Worm (Caenorhabditis elegans): Measurements from ENCODE around the gene srh-274.
"Not testable (repeated sequence)": the region's sequence is repeated elsewhere in the genome, so short reads cannot be mapped to it uniquely, and the experiment has no call there.

The srh-274 gene

ce11 chrII:977130-977529 lies 5.8 kb upstream of the srh-274 start:
- TF ChIP-seq lim-7 (GFP tag; IDR thresholded peaks at IDR 0.05) (peak; percentile 78), dmd-6 (GFP tag; IDR thresholded peaks at IDR 0.05) (peak; percentile 39), lin-1 (GFP tag; IDR thresholded peaks at IDR 0.05) (peak; percentile 75; the same call in 1 of the 2 replicates), dmd-8 (GFP tag; IDR thresholded peaks at IDR 0.05) (peak; percentile 66; the same call in 1 of the 2 replicates), F26F4.8 (GFP tag; conservative IDR thresholded peaks at IDR 0.05) (peak; percentile 68; the same call in 1 of the 2 replicates), tra-1 (GFP tag; IDR thresholded peaks at IDR 0.05) (0 out of 2 replicates have a peak, but pooled peaks have one; percentile 18), ZK337.2 (GFP tag; IDR thresholded peaks at IDR 0.05) (0 out of 2 replicates have a peak, but pooled peaks have one; percentile 51), Y48G9A.11 (GFP tag; IDR thresholded peaks at IDR 0.05) (0 out of 2 replicates have a peak, but pooled peaks have one; percentile 31), ctbp-1 (GFP tag; IDR thresholded peaks at IDR 0.05) (peak; percentile 69), egl-43 (GFP tag; IDR thresholded peaks at IDR 0.05) (peak; percentile 74; the same call in 1 of the 2 replicates), vab-7 (GFP tag; IDR thresholded peaks at IDR 0.05) (peak; percentile 68), snpc-1.2 (GFP tag; IDR thresholded peaks at IDR 0.05) (peak; percentile 64), D1046.2 (GFP tag; IDR thresholded peaks at IDR 0.05) (peak; percentile 80), madf-5 (GFP tag; IDR thresholded peaks at IDR 0.05) (0 out of 4 replicates have a peak, but pooled peaks of 1 of the 2 experiments have one; percentile 68), nhr-41 (GFP tag; IDR thresholded peaks at IDR 0.05) (0 out of 2 replicates have a peak, but pooled peaks have one; percentile 29), madf-9 (GFP tag; conservative IDR thresholded peaks at IDR 0.05) (0 out of 2 replicates have a peak, but pooled peaks have one; percentile 22)

- TF ChIP-seq ztf-7 (tag; optimal IDR thresholded peaks at IDR 0.05): no peak
- no peak for TF ChIP-seq fos-1 (tag; optimal IDR thresholded peaks at IDR 0.05)
- TF ChIP-seq vab-7 (GFP tag; IDR thresholded peaks at IDR 0.05): no peak
These were observed 3.8 kb upstream of the srh-274 start, which contains the start of the genes fbxc-17 and fbxc-15 for ce11 chrII:979135-979534. Gene fbxc-17 (minus strand): TSS chrII:979235. Gene fbxc-15 (plus strand): TSS chrII:979423.

- TF ChIP-seq Y75B8A.6 (GFP tag; IDR thresholded peaks at IDR 0.05); F26F4.8 (GFP tag; conservative IDR thresholded peaks at IDR 0.05); ces-1 (GFP tag; optimal IDR thresholded peaks at IDR 0.05): not testable (repeated sequence)
These were observed 2.8 kb downstream of the srh-274 start, which contains the start of gene fbxc-40 for ce11 chrII:985703-986102. Gene fbxc-40 (plus strand): TSS chrII:986003.

DNA sequence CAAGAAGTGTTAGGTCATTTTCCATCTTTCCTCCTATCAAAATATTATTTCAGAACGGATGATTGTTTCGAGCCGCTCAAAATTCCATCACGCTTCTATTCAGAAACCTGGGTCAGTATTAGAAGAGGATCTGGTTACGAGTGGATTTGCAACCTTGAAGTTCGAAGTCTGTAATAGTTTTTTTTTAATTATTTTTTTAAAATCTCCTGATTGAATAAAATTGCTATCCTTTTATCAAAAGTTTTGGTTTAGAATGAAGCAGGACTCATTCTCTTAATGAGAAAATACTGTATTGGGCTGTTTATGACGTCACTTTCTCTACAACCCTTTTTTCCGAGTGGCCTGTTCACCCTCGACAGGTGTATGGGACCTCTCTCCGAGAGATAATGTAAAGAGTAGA lies 5.5 kb downstream of the srh-274 start, which contains the start of gene fbxc-39:
TSS of gene fbxc-39 (plus strand) at position 301 of the 400 bp plus-strand sequence.
- no peak for TF ChIP-seq zfp-2 (tag; optimal IDR thresholded peaks at IDR 0.05)
- no peak for TF ChIP-seq T20F7.1 (GFP tag; optimal IDR thresholded peaks at IDR 0.05)

DNA sequence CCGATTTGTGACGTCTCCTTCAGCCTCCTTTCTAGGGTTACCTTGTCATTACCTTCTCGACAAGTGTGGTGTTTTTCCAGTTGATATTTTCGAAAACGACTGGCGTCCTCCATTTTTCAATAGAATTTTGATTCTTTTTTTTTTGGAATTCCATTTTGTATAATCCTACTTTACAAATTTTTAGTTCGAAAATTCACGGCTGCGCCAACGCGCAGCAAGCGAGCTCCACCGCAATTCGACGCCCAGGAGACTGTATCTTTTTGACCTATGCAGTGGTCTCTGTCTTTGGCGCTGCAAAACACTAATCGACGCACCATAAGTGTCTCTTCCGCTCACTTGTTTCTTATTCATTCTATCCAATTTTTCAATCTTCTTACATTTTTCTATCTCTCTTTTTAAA lies 8.4 kb downstream of the srh-274 start, which contains the start of gene fbxc-42:
TSS of gene fbxc-42 (plus strand) at position 301 of the 400 bp plus-strand sequence.
- TF ChIP-seq spr-3 (GFP tag; optimal IDR thresholded peaks at IDR 0.05) (no peak), unc-62 (GFP tag; optimal IDR thresholded peaks at IDR 0.05 in 1 of 2) (no peak), unc-62 (tag; optimal IDR thresholded peaks at IDR 0.05) (no peak), Y5F2A.4 (GFP tag; optimal IDR thresholded peaks at IDR 0.05) (no peak), ceh-82 (tag; optimal IDR thresholded peaks at IDR 0.05) (no peak), cey-2 (tag; optimal IDR thresholded peaks at IDR 0.05; ENCODE audit: borderline replicate concordance, insufficient read depth) (no peak), lin-38 (GFP tag; IDR thresholded peaks at IDR 0.05) (no peak), fos-1 (tag; optimal IDR thresholded peaks at IDR 0.05) (no peak), lin-13 (GFP tag; optimal IDR thresholded peaks at IDR 0.05) (no peak), nhr-76 (tag; optimal IDR thresholded peaks at IDR 0.05) (no peak), ces-1 (GFP tag; optimal IDR thresholded peaks at IDR 0.05) (no peak), hmg-1.1 (GFP tag; IDR thresholded peaks at IDR 0.05) (no peak), Y75B8A.6 (GFP tag; IDR thresholded peaks at IDR 0.05) (no peak), mep-1 (tag; optimal IDR thresholded peaks at IDR 0.05) (no peak), zip-11 (GFP tag; IDR thresholded peaks at IDR 0.05) (no peak), nhr-41 (GFP tag; IDR thresholded peaks at IDR 0.05) (no peak), nhr-102 (tag; optimal IDR thresholded peaks at IDR 0.05) (no peak), snpc-1.2 (GFP tag; IDR thresholded peaks at IDR 0.05) (no peak), madf-5 (GFP tag; IDR thresholded peaks at IDR 0.05) (no peak)
